Fruit fly (Drosophila melanogaster) whole organism, wandering third instar larva: Measurements from ENCODE around the gene CG17928.

Experiments
- Abd-B ChIP-seq: fragments of >200 bp; optimal IDR thresholded peaks from 2 replicates; lab custom pipeline; 2017; ENCODE audit warnings: missing biosample characterization, missing genetic modification characterization
- CG32264 ChIP-seq: fragments of 200-800 bp; sonication (Bioruptor generic); optimal IDR thresholded peaks from 2 replicates; lab custom pipeline; 2016; ENCODE audit warnings: missing biosample characterization, missing genetic modification characterization
- br ChIP-seq: fragments of 200-800 bp; sonication (Bioruptor generic); optimal IDR thresholded peaks from 2 replicates; lab custom pipeline; 2016; ENCODE audit warnings: missing biosample characterization, missing genetic modification characterization
- ey ChIP-seq: fragments of 200-800 bp; sonication (Bioruptor generic); optimal IDR thresholded peaks from 2 replicates; lab custom pipeline; 2016; ENCODE audit warnings: missing biosample characterization, missing genetic modification characterization
- psq ChIP-seq: fragments of 200-800 bp; sonication (Bioruptor generic); optimal IDR thresholded peaks from 3 replicates; lab custom pipeline; 2017; ENCODE audit warnings: missing biosample characterization, mild to moderate bottlenecking, missing genetic modification characterization, moderate library complexity
- rgr ChIP-seq: fragments of 200-800 bp; sonication (Bioruptor generic); optimal IDR thresholded peaks from 3 replicates; lab custom pipeline; 2016; ENCODE audit warnings: missing biosample characterization, mild to moderate bottlenecking, missing genetic modification characterization
- usp ChIP-seq: fragments of >200 bp; optimal IDR thresholded peaks from 2 replicates; lab custom pipeline; 2017; ENCODE audit warnings: missing biosample characterization, missing genetic modification characterization

- TF ChIP-seq CG32264 (GFP tag; lab: Kevin White, UChicago) (no peak), ey (GFP tag; lab: Kevin White, UChicago) (no peak), br (GFP tag; lab: Kevin White, UChicago) (no peak), usp (no peak), psq (GFP tag; lab: Kevin White, UChicago) (no peak), rgr (no peak), Abd-B (no peak)
Observed at dm6 chr2L:16798705-16799104, 7.3 kb downstream of the CG17928 start, which contains the start of gene Ugt37D1.
